Fruit fly (Drosophila melanogaster): Measurements from ENCODE around the gene CG10254.
A peak's percentile ranks its signal among the peaks of the same experiment; 100 is the strongest.

CG10254 gene

dm6 chr3R:23666672-23667211 lies 28.0 kb downstream of the CG10254 start:
- TF ChIP-seq Eip78C (GFP tag) = peak; percentile 38
- TF ChIP-seq CG11902 (GFP tag; optimal IDR thresholded peaks at IDR 0.05) = no peak

DNA sequence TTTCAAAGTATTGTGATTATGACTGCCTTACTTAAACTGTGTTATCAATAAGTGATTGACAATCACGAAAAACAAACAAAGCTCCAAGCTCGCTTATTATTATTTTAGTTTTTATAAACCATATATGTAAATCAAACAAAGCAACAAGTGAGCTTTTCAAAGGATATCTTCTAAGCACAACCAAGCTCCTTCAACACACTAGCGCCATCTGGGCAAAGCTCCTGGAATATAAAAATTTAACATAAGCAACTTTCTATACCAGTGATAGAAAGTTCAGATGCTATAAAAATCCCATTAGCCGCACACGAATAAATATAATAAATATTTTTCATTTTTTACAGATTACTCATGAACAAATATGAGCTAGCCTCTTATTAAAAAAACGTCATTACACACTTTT lies 30.3 kb downstream of the CG10254 start:
- TF ChIP-seq dsx (GFP tag; optimal IDR thresholded peaks at IDR 0.05; ENCODE audit: poor library complexity, severe bottlenecking) (no peak), Eip78C (GFP tag) (peak; percentile 38)

dm6 chr3R:23662782-23663181 lies 32.0 kb downstream of the CG10254 start:
- TF ChIP-seq Sox14 (GFP tag; optimal IDR thresholded peaks at IDR 0.05) (no peak), Eip78C (GFP tag) (peak; percentile 26)

- TF ChIP-seq CG34406 (GFP tag; optimal IDR thresholded peaks at IDR 0.05) (no peak), CG15336 (GFP tag; IDR thresholded peaks at IDR 0.05) (0 out of 2 replicates have a peak, but pooled peaks have one; percentile 12), dac (GFP tag; optimal IDR thresholded peaks at IDR 0.05) (no peak), net (GFP tag; optimal IDR thresholded peaks at IDR 0.05) (no peak), Met (GFP tag; optimal IDR thresholded peaks at IDR 0.05) (no peak), Hr38 (GFP tag; optimal IDR thresholded peaks at IDR 0.05) (no peak), Smox (GFP tag; optimal IDR thresholded peaks at IDR 0.05) (no peak), CG32006 (GFP tag; optimal IDR thresholded peaks at IDR 0.05) (peak; percentile 13)
These were observed 35.2 kb downstream of the CG10254 start for dm6 chr3R:23659598-23659997.

DNA sequence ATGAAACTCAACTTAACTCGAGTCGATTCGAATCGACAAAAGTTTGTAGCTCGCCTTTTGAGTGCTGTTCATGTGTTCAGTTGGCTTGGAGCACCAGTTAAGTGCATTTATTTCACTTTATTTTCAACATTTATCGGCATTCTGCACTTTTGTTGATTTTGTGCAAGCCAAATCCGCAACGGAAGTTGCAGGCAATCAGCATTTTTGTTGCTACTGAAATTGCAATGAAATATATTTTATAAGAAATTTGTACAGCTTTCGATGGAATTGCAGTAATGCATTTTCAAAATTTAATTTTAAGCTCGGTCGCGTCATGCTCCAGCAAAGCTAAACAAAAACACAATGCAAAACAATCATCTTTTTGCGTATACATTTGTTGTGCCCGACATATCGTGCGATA lies 35.8 kb downstream of the CG10254 start:
- no peak for TF ChIP-seq Blimp-1 (GFP tag; optimal IDR thresholded peaks at IDR 0.05)
- TF ChIP-seq eg (GFP tag; IDR thresholded peaks at IDR 0.05) = no peak
- TF ChIP-seq Hr39 (GFP tag; optimal IDR thresholded peaks at IDR 0.05) = no peak
- no peak for TF ChIP-seq Smox (GFP tag; optimal IDR thresholded peaks at IDR 0.05)
- TF ChIP-seq CG1621 (tag; optimal IDR thresholded peaks at IDR 0.05) = no peak
- no peak for TF ChIP-seq CG6276 (GFP tag; optimal IDR thresholded peaks at IDR 0.05)
- no peak for TF ChIP-seq CG8632 (GFP tag; optimal IDR thresholded peaks at IDR 0.05)
- TF ChIP-seq CG8119 (GFP tag; IDR thresholded peaks at IDR 0.05) = no peak
- TF ChIP-seq Eip75B (GFP tag; optimal IDR thresholded peaks at IDR 0.05) = no peak
- no peak for TF ChIP-seq Ets21C (GFP tag; optimal IDR thresholded peaks at IDR 0.05)
- TF ChIP-seq dsx (GFP tag; optimal IDR thresholded peaks at IDR 0.05; ENCODE audit: poor library complexity, severe bottlenecking) = no peak
- no peak for TF ChIP-seq achi (GFP tag; optimal IDR thresholded peaks at IDR 0.05)
- TF ChIP-seq CG8319 (GFP tag; optimal IDR thresholded peaks at IDR 0.05) = no peak
- TF ChIP-seq CG10669 (GFP tag; optimal IDR thresholded peaks at IDR 0.05) = no peak
- TF ChIP-seq net (GFP tag; optimal IDR thresholded peaks at IDR 0.05) = no peak
- TF ChIP-seq Sox14 (GFP tag; optimal IDR thresholded peaks at IDR 0.05) = no peak
- TF ChIP-seq CG3032 (tag; optimal IDR thresholded peaks at IDR 0.05) = no peak
- TF ChIP-seq CG6854 (GFP tag; optimal IDR thresholded peaks at IDR 0.05) = no peak

DNA sequence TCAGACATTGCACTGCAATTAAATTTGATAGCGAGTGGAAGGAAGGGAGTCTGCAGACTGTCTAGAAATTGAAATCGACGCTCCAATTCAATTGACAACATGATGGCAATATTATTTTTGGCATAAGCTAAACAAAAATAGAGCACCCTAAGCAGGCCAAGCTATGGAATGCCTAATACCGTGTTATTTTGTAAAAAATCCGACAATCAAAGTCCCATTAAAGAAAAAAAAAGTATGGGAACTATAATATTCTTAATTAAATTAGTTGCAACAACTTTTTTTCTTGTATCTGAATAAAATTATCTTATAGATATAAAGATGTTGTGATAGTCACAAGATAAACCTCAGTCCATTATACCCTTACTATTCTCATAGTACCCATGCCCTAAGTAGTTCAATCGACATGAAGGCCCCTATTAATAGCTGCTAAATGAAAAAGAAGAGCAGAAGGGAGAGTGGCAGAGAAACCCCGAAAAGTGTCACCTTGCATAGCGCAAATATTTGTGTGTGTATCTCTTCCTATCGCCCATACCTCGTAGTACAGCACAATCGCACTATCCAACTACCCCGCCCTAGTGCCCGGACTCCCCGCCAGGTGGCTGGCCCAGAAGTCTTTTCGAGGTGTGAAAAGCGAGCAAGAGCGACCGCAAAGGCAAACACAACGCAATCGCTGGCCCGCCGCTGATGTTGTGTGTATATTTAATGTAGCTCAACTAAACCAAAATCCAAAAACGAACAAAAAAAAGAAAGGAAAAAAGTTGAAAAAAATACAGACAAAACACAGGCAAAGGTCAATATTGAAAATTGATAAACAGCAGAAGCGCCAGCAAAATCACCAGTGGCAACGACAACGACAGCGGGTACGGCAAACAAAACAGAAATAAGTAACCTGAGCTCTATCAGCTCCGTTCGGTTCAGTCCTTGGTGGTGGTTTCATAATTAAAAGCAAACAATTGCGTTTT lies 37.1 kb downstream of the CG10254 start:
- TF ChIP-seq Ets96B (tag; optimal IDR thresholded peaks at IDR 0.05) (peak; percentile 22), ss (GFP tag; optimal IDR thresholded peaks at IDR 0.05) (peak in 1 of 2 experiments; percentile 8), salr (GFP tag; optimal IDR thresholded peaks at IDR 0.05) (no peak), CG7368 (GFP tag; optimal IDR thresholded peaks at IDR 0.05) (peak; percentile 33), spab (GFP tag; optimal IDR thresholded peaks at IDR 0.05) (peak; percentile 33), fkh (GFP tag; optimal IDR thresholded peaks at IDR 0.05) (peak; percentile 99), CG3919 (GFP tag; optimal IDR thresholded peaks at IDR 0.05) (peak; percentile 29), CG9139 (GFP tag; optimal IDR thresholded peaks at IDR 0.05) (no peak), CG15336 (GFP tag; IDR thresholded peaks at IDR 0.05) (0 out of 2 replicates have a peak, but pooled peaks have one; percentile 7), CG1621 (tag; optimal IDR thresholded peaks at IDR 0.05) (peak; percentile 10), OdsH (GFP tag; optimal IDR thresholded peaks at IDR 0.05) (peak; percentile 12), acj6 (GFP tag; optimal IDR thresholded peaks at IDR 0.05) (peak; percentile 4), Blimp-1 (GFP tag; optimal IDR thresholded peaks at IDR 0.05) (peak; percentile 6), net (GFP tag; optimal IDR thresholded peaks at IDR 0.05) (peak; percentile 24), CG34406 (GFP tag; optimal IDR thresholded peaks at IDR 0.05) (peak; percentile 39), CG6163 (GFP tag; IDR thresholded peaks at IDR 0.05) (peak; percentile 35; the same call in 1 of the 3 replicates), CG11902 (GFP tag; optimal IDR thresholded peaks at IDR 0.05) (no peak), achi (GFP tag; optimal IDR thresholded peaks at IDR 0.05) (peak; percentile 23), svp (GFP tag) (peak; percentile 94), CG11294 (GFP tag; IDR thresholded peaks at IDR 0.05) (no peak)

All from whole organism, prepupa.